Fruit fly (Drosophila melanogaster) whole organism, larva: ENCODE data around the gene CG6333.

Experiments used
- noc ChIP-seq: fragments of 200-800 bp; sonication (Bioruptor generic); optimal IDR thresholded peaks from 3 replicates; lab custom pipeline; 2019; ENCODE audit warnings: missing biosample characterization, mild to moderate bottlenecking, missing genetic modification characterization, moderate library complexity

Gene CG6333

DNA sequence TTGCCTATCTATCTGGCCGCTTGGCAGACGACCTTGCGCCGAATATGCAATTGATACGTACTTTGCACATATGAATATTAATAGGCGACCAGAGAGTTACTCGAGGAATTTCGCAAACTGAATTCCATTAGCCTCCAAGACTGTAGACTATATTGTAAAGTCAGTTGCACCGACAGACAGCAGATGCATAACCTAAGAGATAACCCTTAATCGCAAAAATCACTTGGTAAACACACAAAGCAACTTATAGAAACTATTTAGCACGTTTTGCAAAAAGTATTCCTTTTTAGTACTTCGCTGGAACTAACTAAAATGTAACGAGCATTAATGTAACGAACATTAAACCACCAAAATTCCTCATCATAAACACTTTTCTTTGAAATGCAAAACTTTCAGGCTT, at the start of gene CG6333:
Gene CG6333, minus strand, starts transcription at position 101 of the 400 bp plus-strand sequence.
- TF ChIP-seq noc (tag; lab: Kevin White, UChicago) = no peak

DNA sequence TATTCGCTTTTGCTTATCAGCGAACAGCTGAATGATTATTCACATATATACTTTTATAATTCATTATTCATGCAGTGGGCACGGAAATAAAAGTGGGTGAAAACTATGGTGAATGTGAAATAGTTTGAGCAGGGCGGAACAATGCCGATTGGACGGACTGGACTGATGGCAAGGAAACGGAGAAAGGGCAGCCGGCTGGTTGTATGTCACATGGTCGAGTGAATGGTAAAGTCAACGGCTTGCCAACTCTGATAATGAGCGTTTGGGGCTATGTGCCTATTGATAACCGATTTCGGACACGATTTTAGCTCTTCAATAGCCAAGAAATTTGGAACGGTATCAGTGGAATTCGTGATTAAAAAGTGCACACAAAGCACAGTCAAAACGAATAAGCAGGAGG, 49.7 kb upstream of the CG6333 start:
- no peak for TF ChIP-seq noc (tag; lab: Kevin White, UChicago)

DNA sequence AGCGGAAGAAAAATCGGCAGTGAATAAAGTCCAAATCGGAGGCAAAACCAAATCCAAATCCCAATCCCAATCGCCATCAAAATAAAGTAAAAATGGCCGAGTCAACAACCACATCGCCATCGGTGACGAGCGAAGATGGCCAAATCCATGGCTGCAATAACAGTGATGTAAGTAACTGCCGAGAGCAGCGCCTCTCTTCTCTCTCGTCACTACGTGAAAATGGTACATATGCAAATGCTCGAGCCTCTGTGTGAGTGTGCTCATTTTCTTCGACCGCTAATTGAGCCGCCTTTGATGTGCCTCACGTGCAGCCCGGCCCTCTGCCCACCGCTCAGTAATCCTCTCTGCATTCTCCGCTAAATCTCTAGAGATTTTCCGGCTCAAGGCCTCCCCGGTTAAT, 48.4 kb upstream of the CG6333 start:
- TF ChIP-seq noc (tag; lab: Kevin White, UChicago) = no peak

DNA sequence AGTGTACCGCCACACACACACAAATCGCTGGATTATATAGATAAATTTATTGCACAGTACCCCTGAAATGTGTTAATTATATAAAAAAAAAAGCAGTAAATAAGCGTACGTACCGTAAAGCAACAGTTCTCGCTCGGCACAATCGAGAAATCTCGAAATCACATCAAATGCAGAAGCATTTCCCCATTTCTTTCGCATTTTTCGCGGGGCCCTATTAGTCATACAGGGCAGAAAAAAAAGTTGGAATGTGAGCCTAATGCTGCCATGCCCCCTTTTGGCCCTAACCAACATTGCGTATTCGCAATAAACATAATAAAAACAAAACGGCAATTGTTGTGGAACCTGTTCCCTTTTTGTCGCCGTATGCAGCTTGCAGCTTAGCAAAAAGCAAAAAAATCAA, 47.7 kb upstream of the CG6333 start:
- no peak for TF ChIP-seq noc (tag; lab: Kevin White, UChicago)

DNA sequence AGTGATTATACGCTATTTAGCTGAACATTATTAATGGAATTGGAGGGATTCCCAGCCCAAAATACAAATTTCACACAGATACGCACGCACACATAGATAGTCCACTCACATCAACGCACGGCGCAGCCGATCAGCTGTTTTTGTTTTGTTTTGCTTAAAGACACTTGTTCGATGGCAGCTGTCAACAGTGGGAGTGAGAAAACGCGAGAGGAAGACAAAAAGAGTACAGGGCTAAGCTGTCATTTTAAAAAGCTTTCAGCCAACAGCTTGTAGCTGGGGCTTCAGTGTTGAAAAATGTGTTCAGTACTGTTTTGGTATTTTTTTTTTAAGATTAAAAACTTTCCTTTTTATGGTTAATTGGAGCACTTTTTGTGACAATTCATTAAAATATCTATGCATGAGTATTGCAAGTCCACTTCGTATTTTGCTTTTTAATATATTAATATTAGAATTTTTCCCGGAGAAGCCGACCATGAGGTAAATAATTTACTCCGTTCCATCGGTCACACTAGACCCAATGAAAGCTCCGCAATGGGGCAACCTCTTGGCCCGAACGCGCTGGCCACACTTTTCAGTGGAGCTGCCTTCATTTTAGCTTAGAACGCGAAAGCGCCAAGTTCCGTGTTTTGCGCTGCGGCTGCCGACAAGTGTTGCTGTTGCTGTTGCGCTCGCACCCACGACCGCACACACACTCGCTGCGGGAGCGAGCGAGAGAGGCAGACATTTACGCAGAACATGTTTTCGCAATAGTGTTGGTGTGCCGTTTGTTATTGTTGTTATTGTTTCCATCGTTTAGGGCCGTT, 47.1 kb upstream of the CG6333 start:
- peak; percentile 51 for TF ChIP-seq noc (tag; lab: Kevin White, UChicago)

DNA sequence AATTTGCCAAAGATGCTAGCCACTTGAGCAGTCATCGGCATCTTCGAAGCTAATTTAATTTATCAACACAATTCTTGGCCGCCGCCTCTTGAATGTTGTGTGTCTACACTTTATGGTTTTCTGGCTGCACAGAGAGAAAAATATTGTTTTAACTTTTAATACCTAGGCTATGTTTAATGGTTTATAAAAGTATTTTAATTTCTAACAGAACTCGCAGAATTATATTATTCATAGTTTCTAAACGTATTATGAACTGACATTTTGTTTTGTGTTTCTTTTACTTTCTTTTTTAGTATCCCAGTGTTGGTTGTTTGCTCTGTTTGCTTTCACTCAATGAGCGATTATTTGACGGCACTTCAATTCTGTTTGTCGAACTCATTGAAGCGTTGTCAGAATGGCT, 46.2 kb upstream of the CG6333 start:
- TF ChIP-seq noc (tag; lab: Kevin White, UChicago) = no peak

DNA sequence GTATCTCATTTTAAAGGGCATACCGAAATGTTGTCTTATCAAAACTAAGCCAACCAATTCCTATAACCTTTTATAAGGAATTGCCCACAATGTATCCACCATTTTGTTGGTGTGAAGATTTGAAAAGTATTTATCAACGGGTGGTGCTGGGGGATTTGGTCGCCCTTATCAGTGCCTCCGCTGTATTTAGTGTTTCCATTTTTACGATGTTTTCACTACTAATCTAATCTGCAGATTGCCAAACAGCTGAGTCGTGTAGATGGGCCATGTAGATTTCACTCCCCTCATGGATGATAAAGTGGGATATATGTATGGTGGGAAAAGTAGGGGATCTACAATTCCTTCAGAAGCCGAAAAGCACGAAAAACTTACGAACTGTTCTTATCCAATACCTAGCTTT, 45.4 kb upstream of the CG6333 start:
- peak; percentile 7 for TF ChIP-seq noc (tag; lab: Kevin White, UChicago)

DNA sequence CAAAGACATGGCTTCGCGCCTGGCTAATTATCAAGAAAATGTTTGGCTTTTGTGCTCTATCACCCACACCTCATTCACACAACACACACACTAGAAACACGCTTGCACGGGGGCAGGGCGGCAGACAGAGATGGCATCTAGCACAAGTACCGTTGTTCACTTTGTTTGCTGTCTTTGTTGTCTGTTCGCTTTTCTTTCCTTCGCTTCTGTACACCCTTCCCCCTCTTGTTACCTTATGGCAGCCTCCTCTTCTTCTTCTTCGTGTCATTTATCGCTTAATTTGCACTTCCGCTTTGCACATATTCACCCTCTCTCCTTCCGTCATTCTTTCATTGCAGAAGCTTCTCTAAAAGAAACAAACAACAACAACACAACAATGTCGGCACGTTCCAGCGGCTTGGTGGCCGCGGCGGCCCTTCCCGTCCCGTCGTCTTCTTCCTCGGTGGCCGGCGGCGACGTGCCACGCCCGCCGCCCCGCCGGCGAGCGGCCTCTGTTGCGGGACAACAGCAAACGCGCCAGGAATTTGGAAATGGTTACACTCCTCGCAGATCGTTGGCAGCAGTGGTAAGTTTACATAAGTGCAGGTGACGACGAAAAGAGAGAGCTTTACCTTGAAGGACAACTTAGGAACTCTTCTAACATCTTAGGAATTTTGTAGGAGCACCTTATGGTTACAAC, 44.6 kb upstream of the CG6333 start:
- TF ChIP-seq noc (tag; lab: Kevin White, UChicago) = no peak

DNA sequence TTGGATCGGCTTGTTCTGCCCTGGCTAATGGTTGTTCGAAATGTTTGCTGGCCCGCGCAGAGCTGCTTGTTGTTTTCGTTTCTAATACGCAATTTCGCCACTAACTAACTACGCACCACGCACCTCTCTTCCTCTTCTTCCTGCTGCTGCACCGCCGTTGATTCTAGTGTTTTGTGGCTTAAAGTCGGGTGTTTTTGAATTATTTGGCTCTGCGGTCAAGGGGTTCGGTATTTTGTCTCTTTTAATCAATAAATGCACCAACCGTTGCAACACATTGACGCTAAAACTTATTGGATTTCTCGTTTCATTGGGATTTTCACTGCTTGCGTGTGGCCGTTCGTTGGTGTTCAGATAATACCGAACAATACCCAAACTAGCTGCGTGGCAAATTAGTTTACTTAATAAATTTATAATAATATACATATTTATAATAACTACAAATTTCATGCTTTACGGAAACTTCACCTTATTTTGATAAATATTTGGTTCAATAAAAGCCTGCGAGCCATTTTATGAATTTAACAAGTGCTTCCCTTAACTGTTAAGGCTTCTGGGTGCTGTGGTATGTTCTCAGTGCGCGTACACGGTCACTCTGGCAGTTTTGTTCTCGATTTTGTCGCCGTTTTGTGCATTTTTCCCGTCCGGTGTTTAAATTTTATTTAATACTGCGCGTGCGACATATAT, 43.6 kb upstream of the CG6333 start, which contains the start of the genes Edc3 and Nedd4:
Gene Edc3, minus strand, starts transcription at position 351 of the 684 bp plus-strand sequence.
Gene Nedd4, plus strand, starts transcription at position 571 of the 684 bp plus-strand sequence.
- peak; percentile 11 for TF ChIP-seq noc (tag; lab: Kevin White, UChicago)

DNA sequence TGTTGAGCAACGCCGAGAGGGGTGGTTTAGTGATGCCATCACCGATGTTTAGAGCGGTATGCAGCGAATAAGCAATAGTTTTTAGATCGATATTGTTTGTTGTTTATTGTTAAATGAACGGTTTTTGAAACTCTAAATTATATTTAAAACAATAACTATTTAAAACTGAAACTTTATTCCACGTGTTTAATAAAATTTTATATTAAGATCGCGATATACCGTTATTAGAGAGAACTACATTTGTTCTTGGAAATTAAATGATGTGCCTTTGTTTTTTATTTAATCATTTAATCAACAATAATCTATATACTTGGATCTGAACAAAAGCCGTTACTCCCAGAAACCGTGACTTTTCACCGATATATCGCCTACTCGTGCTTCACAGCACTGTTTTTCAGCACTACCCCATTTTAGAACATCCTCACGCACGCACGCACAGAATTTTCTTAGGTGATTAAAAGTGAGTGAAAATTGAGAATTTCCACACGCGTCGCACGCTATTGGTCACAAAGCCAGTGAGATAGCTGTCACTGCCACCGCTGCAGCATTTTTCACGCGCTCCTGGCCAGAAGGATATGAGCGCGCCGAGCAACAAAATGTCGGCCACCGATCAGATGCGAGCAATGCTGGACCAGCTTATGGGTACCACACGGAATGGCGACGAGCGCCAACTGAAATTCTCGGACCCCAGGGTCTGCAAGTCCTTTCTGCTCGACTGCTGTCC, 28.0 kb upstream of the CG6333 start, which contains the start of the genes U4-U6-60K and CG7564:
Gene U4-U6-60K, minus strand, starts transcription at position 20 of the 724 bp plus-strand sequence.
Gene CG7564, plus strand, starts transcription at position 406 of the 724 bp plus-strand sequence.
- TF ChIP-seq noc (tag; lab: Kevin White, UChicago) = peak; percentile 55

DNA sequence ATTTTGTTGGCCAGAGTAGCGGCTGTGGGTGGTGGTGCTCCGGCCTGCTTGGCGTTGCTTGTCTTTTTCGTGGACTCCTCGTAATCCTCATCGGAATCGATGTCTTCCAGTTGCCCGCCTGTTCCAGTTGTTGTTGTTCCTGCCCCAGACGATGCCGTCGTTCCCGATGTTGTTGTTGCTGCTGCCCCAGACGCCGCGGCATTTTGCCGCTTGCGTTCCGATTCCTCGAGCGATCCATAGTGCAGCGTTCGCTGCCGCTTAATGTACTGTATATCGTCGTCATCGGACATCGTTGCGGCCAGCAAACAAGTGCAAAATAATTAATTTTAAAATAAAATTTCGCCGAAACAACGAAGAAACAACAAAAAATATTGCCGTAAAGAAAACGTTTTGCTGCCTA, 27.5 kb upstream of the CG6333 start:
- no peak for TF ChIP-seq noc (tag; lab: Kevin White, UChicago)

DNA sequence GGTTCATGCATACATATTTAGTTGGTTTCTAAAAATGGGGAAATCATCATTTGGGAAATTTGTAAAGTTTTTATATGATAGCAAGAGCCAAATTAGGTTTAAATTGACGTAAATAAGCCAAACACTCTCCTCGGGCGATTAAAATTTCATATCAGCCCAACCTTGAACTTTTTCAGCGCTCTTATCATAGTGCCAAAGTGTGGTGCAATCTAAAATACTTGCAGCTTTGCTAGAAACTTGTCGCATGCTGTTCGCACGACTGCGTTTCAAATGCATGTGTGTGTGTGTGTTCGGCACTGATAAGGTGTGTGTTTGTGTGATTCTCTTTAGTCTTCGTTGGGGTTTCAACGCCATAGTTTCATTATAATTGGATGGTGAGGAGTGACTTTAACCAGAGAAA, 20.8 kb upstream of the CG6333 start:
- no peak for TF ChIP-seq noc (tag; lab: Kevin White, UChicago)

DNA sequence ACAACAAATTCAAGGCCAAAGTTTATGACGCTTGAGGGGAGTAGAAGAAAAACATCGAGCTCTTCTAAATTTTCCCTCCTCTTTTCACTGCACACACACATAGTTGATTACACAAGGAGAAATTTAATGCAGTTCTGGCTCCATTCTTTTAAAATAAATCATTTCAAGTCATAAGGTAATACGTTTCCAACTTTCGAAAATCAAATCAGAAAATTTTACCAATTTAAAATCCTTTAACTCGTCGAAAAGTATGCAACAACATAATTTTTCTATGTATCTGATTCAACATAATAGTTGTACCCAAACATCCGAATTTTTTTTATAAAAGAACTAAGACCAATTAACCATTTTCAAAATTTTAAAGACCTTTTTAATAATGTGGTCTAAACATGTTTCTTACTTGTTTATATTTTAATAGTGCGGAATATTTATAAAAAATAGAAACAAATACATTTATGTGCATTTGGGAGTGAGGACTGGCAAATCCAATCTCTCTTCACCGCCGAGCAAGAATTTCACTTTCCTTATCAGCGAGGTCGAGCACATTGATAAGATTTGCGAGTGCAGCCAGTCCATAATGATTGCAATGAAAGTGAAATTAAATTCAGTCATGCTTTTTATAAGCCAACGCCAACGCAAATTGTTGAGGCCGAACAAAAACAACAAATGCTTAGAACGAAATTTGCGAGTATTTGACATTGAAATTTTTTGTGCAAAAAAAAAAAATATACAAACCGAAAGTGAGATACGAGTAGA, 20.2 kb upstream of the CG6333 start:
- TF ChIP-seq noc (tag; lab: Kevin White, UChicago) = peak; percentile 1

DNA sequence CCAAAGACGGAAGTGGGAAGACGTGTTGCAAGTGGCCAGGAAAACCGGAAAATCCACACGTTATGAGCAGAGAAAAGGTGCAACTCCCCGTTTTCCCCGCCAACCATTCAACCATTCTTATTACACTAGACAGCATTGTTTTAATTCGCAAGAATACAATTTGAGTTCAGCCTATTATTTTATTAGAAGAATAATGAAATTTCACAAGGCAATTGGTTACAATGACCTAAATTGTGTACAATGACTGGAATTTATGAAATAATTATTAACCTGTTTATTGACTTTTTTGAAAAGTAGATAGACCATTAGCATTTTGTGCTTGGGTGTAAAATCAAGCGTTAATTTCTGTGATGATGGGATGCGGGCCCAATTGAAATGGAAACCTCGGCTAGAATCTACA, 18.5 kb upstream of the CG6333 start:
- TF ChIP-seq noc (tag; lab: Kevin White, UChicago) = no peak

DNA sequence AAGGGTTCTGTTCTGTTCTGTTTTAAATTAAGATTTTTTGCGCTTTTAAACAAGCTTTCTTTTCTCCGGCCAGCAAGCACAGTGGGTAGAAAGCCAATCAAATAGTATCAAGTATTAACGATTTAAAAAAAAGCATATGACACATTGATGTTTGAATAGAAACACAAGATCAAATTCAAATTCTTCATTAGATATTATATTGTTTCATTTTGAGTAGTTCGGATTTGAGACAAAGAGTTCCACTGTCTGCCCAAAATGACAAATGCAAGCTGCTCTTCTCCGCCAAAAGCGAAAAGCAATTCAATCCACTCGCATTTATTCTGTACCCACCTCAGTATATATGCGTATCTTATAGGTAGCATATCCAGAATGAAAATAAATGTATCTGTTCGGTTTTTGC, 16.2 kb upstream of the CG6333 start:
- TF ChIP-seq noc (tag; lab: Kevin White, UChicago) = no peak
